Fruit fly (Drosophila melanogaster) S2 (cell line): ENCODE measurements around the gene CG5274.
A peak's percentile ranks its signal among the peaks of the same experiment; 100 is the strongest.

Source experiments
- CG8478 ChIP-seq: fragments of >200 bp; optimal IDR thresholded peaks from 2 replicates; lab custom pipeline; 2018
- CTCF ChIP-seq, 2 experiments: fragments of >200 bp; optimal IDR thresholded peaks; 2 replicates each; lab custom pipeline; 2018

CG5274 gene

DNA sequence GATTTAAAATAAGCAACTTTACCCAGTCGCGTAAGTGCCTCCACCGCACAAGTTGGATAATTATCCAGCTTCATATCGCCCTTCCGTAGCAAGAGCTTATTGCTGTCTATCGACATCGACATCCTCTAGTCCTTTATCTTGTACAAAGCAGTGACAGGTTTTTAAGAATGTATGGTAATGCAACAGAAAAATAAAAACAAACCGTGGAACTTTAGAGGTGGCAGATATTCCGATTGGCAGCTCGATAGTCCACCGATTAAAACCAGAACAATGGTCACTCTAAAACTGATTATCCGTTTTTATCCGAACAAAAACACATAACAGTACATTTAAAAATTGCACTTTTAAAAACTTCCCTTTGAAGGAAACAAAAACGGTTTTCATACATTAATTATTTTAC is at the start of gene CG5274:
Gene CG5274 (minus strand): TSS at position 218 of the 400 bp plus-strand sequence.
- TF ChIP-seq CG8478 (no peak), CTCF (optimal IDR thresholded peaks at IDR 0.05; lab: Kevin White, UChicago) (no peak)

- TF ChIP-seq CG8478 (no peak), CTCF (optimal IDR thresholded peaks at IDR 0.05; lab: Kevin White, UChicago) (no peak)
Measured at dm6 chr3L:20474789-20475208, 47.3 kb upstream of the CG5274 start.

DNA sequence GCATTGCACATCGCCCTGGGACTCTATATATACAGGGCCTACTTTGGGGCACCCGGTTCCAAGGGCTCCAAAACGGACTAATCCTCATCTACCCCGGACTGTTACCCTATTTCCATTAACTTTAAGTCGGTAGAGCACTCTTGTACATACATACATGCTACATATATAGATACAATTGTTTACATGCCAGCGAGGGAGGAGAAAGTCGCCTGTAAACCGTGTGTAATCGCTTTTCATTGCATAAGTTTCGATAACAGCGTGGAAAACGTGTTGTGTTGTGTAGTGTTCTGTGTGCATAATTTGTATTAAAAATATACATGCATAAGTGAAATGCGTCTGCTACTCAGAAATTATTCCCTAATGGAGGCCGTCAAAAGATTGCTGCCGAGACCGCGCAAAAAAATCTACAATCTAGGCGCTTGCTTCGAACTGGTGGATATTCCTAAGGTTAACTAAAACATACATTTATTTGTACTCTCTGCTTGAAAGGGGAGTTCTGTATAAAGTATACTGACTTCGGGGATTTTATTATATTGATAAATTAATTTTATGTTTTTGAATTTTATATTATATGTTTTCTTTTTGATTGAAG is 46.8 kb upstream of the CG5274 start, which contains the start of gene isoQC:
Gene isoQC (plus strand): TSS at position 270 of the 592 bp plus-strand sequence.
- no peak for TF ChIP-seq CG8478
- no peak for TF ChIP-seq CTCF (optimal IDR thresholded peaks at IDR 0.05; lab: Kevin White, UChicago)

dm6 chr3L:20473021-20473799 is 45.7 kb upstream of the CG5274 start, which contains the start of the genes CG32428 and CG5969:
CG32428 (minus strand) TSS chr3L:20473723.
CG5969 (plus strand) TSS chr3L:20473783.
- no peak for TF ChIP-seq CG8478
- TF ChIP-seq CTCF (optimal IDR thresholded peaks at IDR 0.05; lab: Kevin White, UChicago) = no peak

dm6 chr3L:20472607-20473006 is 45.1 kb upstream of the CG5274 start:
- TF ChIP-seq CTCF (optimal IDR thresholded peaks at IDR 0.05; lab: Kevin White, UChicago) = no peak
- no peak for TF ChIP-seq CG8478

- TF ChIP-seq CTCF (optimal IDR thresholded peaks at IDR 0.05; lab: Kevin White, UChicago) (no peak), CG8478 (no peak)
Measured at dm6 chr3L:20471499-20472313, 44.2 kb upstream of the CG5274 start.

- TF ChIP-seq CG8478 (no peak), CTCF (optimal IDR thresholded peaks at IDR 0.05; lab: Kevin White, UChicago) (no peak)
Measured at dm6 chr3L:20470991-20471498, 43.6 kb upstream of the CG5274 start.

dm6 chr3L:20467433-20467832 is 40.0 kb upstream of the CG5274 start:
- TF ChIP-seq CG8478 (no peak), CTCF (optimal IDR thresholded peaks at IDR 0.05; lab: Kevin White, UChicago) (no peak)

dm6 chr3L:20466599-20466998 is 39.1 kb upstream of the CG5274 start, which contains the start of gene Tdh:
Tdh (plus strand) TSS chr3L:20466944.
- TF ChIP-seq CTCF (optimal IDR thresholded peaks at IDR 0.05; lab: Kevin White, UChicago) (no peak), CG8478 (no peak)

dm6 chr3L:20465941-20466340 is 38.5 kb upstream of the CG5274 start, which contains the start of gene CG42764:
CG42764 (minus strand) TSS chr3L:20466041.
- no peak for TF ChIP-seq CG8478
- no peak for TF ChIP-seq CTCF (optimal IDR thresholded peaks at IDR 0.05; lab: Kevin White, UChicago)

DNA sequence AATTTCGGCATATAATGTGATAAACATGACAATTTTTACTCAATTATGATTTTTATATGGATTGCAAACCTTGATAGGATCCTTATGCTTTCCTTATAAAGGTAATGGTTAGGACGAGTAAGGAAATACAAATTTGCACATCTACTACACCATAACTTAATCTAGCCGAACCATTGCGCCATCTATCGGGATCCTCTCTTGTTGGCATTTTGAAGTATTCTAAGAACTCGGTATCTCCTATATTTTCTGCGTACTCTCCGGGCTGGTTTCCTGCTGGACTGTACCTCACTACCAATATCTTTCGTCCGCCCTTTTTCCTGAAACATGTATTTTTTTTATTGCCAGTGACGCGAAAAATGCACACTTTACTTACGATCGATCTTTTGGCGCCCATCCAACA is 37.2 kb upstream of the CG5274 start, which contains the start of gene atk:
Gene atk (minus strand): TSS at position 186 of the 400 bp plus-strand sequence.
- no peak for TF ChIP-seq CG8478
- TF ChIP-seq CTCF (optimal IDR thresholded peaks at IDR 0.05; lab: Kevin White, UChicago) = peak; percentile 59 to 60

DNA sequence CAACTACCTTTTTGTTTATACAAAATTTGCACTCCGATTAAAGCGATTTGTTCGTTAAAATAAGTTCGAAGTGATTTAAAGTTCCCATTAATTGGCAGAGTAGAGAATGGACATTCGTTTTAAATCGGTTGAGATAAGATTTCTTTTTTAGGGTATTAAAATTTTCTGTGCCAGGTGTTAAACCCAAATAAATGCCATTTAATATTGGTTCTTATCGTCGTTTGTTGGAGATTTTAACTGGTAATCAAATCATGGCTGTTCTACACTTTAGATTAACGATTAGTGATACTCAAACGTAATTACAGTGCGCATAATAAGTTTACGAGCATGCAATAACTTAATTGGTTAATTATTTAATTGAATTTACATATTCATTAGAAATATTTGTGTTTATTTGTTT is 34.9 kb upstream of the CG5274 start:
- TF ChIP-seq CTCF (optimal IDR thresholded peaks at IDR 0.05; lab: Kevin White, UChicago) = no peak

DNA sequence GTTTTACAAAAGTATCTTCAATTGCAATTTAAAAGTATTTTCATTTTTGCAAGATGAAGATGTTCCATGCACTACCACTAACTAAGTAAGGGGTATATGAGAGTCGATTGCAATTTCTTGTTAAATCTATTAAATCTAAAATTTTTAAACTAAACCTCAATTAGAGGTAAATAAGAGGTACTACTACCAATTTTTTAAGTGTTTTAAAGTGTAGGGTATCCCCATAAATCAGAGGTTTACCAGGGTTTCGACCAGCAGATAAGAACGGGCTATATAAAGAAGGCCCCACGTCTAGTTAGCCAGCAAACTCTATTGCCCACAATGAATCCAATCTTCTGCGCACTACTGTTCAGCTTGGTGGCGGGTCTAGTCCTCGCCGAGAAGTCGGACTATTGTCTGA is 32.9 kb upstream of the CG5274 start, which contains the start of gene mag:
Gene mag (plus strand): TSS at position 301 of the 400 bp plus-strand sequence.
- TF ChIP-seq CG8478 (no peak), CTCF (optimal IDR thresholded peaks at IDR 0.05; lab: Kevin White, UChicago) (no peak)

- TF ChIP-seq CTCF (optimal IDR thresholded peaks at IDR 0.05; lab: Kevin White, UChicago) (no peak), CG8478 (no peak)
Measured at dm6 chr3L:20452813-20453682, 25.6 kb upstream of the CG5274 start, which contains the start of gene CG5199. CG5199 (minus strand) TSS chr3L:20452864.
